Fruit fly (Drosophila melanogaster): Measurements from ENCODE around the gene CG32683.

CG32683 gene

DNA sequence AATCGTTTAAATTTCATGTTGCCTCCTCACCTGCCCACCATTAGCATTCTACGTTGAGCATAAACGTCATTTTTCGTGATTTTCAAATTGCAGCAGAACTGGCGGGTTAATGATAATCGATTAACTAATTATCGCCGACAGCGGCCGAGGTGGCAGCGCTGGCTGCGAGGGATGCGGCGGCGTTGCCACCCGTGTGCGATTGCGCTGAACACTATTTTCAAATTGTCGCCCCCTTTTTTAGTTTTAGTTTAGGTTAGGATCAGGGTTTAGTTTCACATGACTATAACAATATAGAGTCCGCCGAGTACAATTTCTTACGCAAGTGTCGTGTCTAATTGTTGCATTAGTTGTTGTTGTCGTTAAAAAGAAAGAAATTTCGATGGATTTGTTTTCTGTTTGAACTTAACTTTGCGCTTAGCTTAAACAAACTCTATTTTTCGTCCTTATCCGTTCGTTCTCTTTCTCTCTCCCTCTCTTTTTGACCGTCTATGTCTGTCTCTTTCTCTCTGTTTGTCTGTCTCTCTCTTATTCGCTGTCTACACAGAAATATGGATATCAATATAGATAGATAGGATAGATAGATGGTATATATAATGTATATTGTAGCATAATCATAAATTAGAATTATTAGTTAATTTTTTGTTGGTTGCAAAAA is 8.5 kb upstream of the CG32683 start (continued):
- TF ChIP-seq trh (GFP tag; optimal IDR thresholded peaks at IDR 0.05): no peak
- no peak for TF ChIP-seq fu2 (GFP tag; optimal IDR thresholded peaks at IDR 0.05)
- no peak for TF ChIP-seq Ets65A (GFP tag)
- TF ChIP-seq vvl (GFP tag; IDR thresholded peaks at IDR 0.05): peak; percentile 51
- TF ChIP-seq CG4424 (GFP tag; optimal IDR thresholded peaks at IDR 0.05): peak; percentile 7
- no peak for TF ChIP-seq D (optimal IDR thresholded peaks at IDR 0.05)
- no peak for TF ChIP-seq D (GFP tag; optimal IDR thresholded peaks at IDR 0.05)
- TF ChIP-seq Dll (GFP tag; IDR thresholded peaks at IDR 0.05; ENCODE audit: partially characterized antibody): peak; percentile 51; the same call in 2 of the 4 replicates
- TF ChIP-seq Dad (GFP tag; optimal IDR thresholded peaks at IDR 0.05): no peak
- TF ChIP-seq CkIIα-i1 (GFP tag; IDR thresholded peaks at IDR 0.05): no peak
- no peak for TF ChIP-seq CG4282 (GFP tag; optimal IDR thresholded peaks at IDR 0.05)
- TF ChIP-seq CG34224 (GFP tag; IDR thresholded peaks at IDR 0.05; ENCODE audit: partially characterized antibody): peak; percentile 33; the same call in 1 of the 3 replicates
- TF ChIP-seq Tbp (GFP tag; optimal IDR thresholded peaks at IDR 0.05): no peak
- TF ChIP-seq Hey (tag; optimal IDR thresholded peaks at IDR 0.05): no peak
- no peak for TF ChIP-seq gce (GFP tag; IDR thresholded peaks at IDR 0.05)
- TF ChIP-seq Side (GFP tag; optimal IDR thresholded peaks at IDR 0.05): peak; percentile 12
- TF ChIP-seq Hsf (GFP tag; optimal IDR thresholded peaks at IDR 0.05): no peak
- peak; percentile 98 for TF ChIP-seq E2f2 (GFP tag; IDR thresholded peaks at IDR 0.05)
- TF ChIP-seq Sry-β (GFP tag; optimal IDR thresholded peaks at IDR 0.05): no peak
- TF ChIP-seq bigmax (GFP tag; optimal IDR thresholded peaks at IDR 0.05): peak; percentile 91
- TF ChIP-seq stc (GFP tag; IDR thresholded peaks at IDR 0.05): no peak
- TF ChIP-seq dmrt99B (tag; optimal IDR thresholded peaks at IDR 0.05): no peak
- TF ChIP-seq CG11696 (GFP tag; IDR thresholded peaks at IDR 0.05): no peak
- peak; percentile 23 for TF ChIP-seq CG10267 (tag; optimal IDR thresholded peaks at IDR 0.05)
- no peak for TF ChIP-seq unpg (GFP tag; optimal IDR thresholded peaks at IDR 0.05)
- TF ChIP-seq CG17612 (GFP tag; IDR thresholded peaks at IDR 0.05): no peak
- TF ChIP-seq CG1832 (GFP tag; optimal IDR thresholded peaks at IDR 0.05): peak; percentile 51
- no peak for TF ChIP-seq gro (GFP tag; optimal IDR thresholded peaks at IDR 0.05)
- TF ChIP-seq en (GFP tag; optimal IDR thresholded peaks at IDR 0.05): peak; percentile 52
- no peak for TF ChIP-seq CG17359 (tag; optimal IDR thresholded peaks at IDR 0.05)
- no peak for TF ChIP-seq Mrtf (GFP tag; IDR thresholded peaks at IDR 0.05)
- no peak for TF ChIP-seq Hmx (GFP tag; optimal IDR thresholded peaks at IDR 0.05)
- TF ChIP-seq gfzf (GFP tag; optimal IDR thresholded peaks at IDR 0.05): peak; percentile 19
- peak; percentile 82 for TF ChIP-seq pzg (GFP tag; optimal IDR thresholded peaks at IDR 0.05)
- no peak for TF ChIP-seq Dbx (GFP tag; IDR thresholded peaks at IDR 0.05)
- TF ChIP-seq Atf3 (GFP tag; optimal IDR thresholded peaks at IDR 0.05): no peak
- no peak for TF ChIP-seq CG9797 (GFP tag; optimal IDR thresholded peaks at IDR 0.05)
- TF ChIP-seq CG13624 (GFP tag; optimal IDR thresholded peaks at IDR 0.05): peak; percentile 11
- no peak for TF ChIP-seq CG8388 (GFP tag; optimal IDR thresholded peaks at IDR 0.05)
- no peak for TF ChIP-seq NC2α (GFP tag; optimal IDR thresholded peaks at IDR 0.05)
- TF ChIP-seq zen2 (GFP tag; IDR thresholded peaks at IDR 0.05; ENCODE audit: partially characterized antibody): 0 out of 3 replicates have a peak, but pooled peaks have one; percentile 19
- TF ChIP-seq CG13123 (GFP tag; optimal IDR thresholded peaks at IDR 0.05): no peak
- no peak for TF ChIP-seq slou (GFP tag; optimal IDR thresholded peaks at IDR 0.05)
- no peak for TF ChIP-seq tgo (GFP tag; IDR thresholded peaks at IDR 0.05)
- peak; percentile 55; the same call in 1 of the 2 replicates for TF ChIP-seq nerfin-2 (GFP tag; IDR thresholded peaks at IDR 0.05; ENCODE audit: partially characterized antibody)
- peak; percentile 50 for TF ChIP-seq phol (tag; optimal IDR thresholded peaks at IDR 0.05)
- peak; percentile 35; the same call in 1 of the 2 replicates for TF ChIP-seq onecut (GFP tag; IDR thresholded peaks at IDR 0.05)
- TF ChIP-seq gem (tag; optimal IDR thresholded peaks at IDR 0.05): no peak
- TF ChIP-seq disco-r (GFP tag; optimal IDR thresholded peaks at IDR 0.05): no peak
- TF ChIP-seq fd3F (GFP tag; optimal IDR thresholded peaks at IDR 0.05): no peak
- no peak for TF ChIP-seq CG9437 (GFP tag; optimal IDR thresholded peaks at IDR 0.05)

Data from whole organism, embryonic.